Fruit fly (Drosophila melanogaster) whole organism, embryonic: ENCODE data around the gene Nazo.

Experiments
- Atf3 ChIP-seq: fragments of 200-800 bp; sonication (Bioruptor generic); optimal IDR thresholded peaks from 3 replicates; lab custom pipeline; 2016; ENCODE audit warnings: missing biosample characterization, missing genetic modification characterization
- C15 ChIP-seq: fragments of 200-800 bp; sonication (Bioruptor generic); IDR thresholded peaks from 3 replicates; pipeline ENCODE4 v1.3.6; 2022; ENCODE audit warnings: missing biosample characterization, missing genetic modification characterization
- CG10267 ChIP-seq: fragments of 200-800 bp; sonication (Bioruptor generic); optimal IDR thresholded peaks from 2 replicates; lab custom pipeline; 2018; ENCODE audit warnings: missing biosample characterization, mild to moderate bottlenecking, missing genetic modification characterization, moderate library complexity
- CG10431 ChIP-seq: fragments of 200-800 bp; sonication (Bioruptor generic); optimal IDR thresholded peaks from 3 replicates; lab custom pipeline; 2018; ENCODE audit warnings: missing biosample characterization, mild to moderate bottlenecking, missing genetic modification characterization
- CG11696 ChIP-seq: fragments of 200-800 bp; sonication (Bioruptor generic); IDR thresholded peaks from 2 replicates; pipeline ENCODE4 v1.3.6; 2022; ENCODE audit warnings: missing biosample characterization, missing genetic modification characterization
- CG14441 ChIP-seq: fragments of 200-800 bp; sonication (Bioruptor generic); IDR thresholded peaks from 2 replicates; pipeline ENCODE4 v1.3.6; 2022; ENCODE audit warnings: missing biosample characterization, missing genetic modification characterization
- CG14710 ChIP-seq: fragments of 200-800 bp; sonication (Bioruptor generic); optimal IDR thresholded peaks from 3 replicates; lab custom pipeline; 2019; ENCODE audit warnings: missing biosample characterization, mild to moderate bottlenecking, missing genetic modification characterization, moderate library complexity
- CG14965 ChIP-seq: fragments of 200-800 bp; sonication (Bioruptor generic); optimal IDR thresholded peaks from 2 replicates; lab custom pipeline; 2016; ENCODE audit warnings: missing biosample characterization, missing genetic modification characterization, borderline replicate concordance
- CG1832 ChIP-seq: fragments of 200-800 bp; sonication (Bioruptor generic); optimal IDR thresholded peaks from 2 replicates; lab custom pipeline; 2017; ENCODE audit warnings: missing biosample characterization, mild to moderate bottlenecking, missing genetic modification characterization, inconsistent platforms
- CG2116 ChIP-seq: fragments of 200-800 bp; sonication (Bioruptor generic); optimal IDR thresholded peaks from 3 replicates; lab custom pipeline; 2018; ENCODE audit warnings: missing biosample characterization, mild to moderate bottlenecking, missing genetic modification characterization
- CG2678 ChIP-seq: fragments of 200-800 bp; sonication (Bioruptor generic); optimal IDR thresholded peaks from 3 replicates; lab custom pipeline; 2019; ENCODE audit warnings: missing biosample characterization, mild to moderate bottlenecking, missing genetic modification characterization, moderate library complexity
- CG4282 ChIP-seq: fragments of 200-800 bp; sonication (Bioruptor generic); optimal IDR thresholded peaks from 2 replicates; lab custom pipeline; 2016; ENCODE audit warnings: missing biosample characterization, missing genetic modification characterization
- CG4360 ChIP-seq: fragments of 200-800 bp; sonication (Bioruptor generic); IDR thresholded peaks from 2 replicates; pipeline ENCODE4 v1.3.6; 2022; ENCODE audit warnings: missing biosample characterization, missing genetic modification characterization
- CG6272 ChIP-seq: fragments of 200-800 bp; sonication (Bioruptor generic); IDR thresholded peaks from 2 replicates; pipeline ENCODE4 v1.3.6; 2022; ENCODE audit warnings: missing biosample characterization, missing genetic modification characterization
- CG7786 ChIP-seq: fragments of 200-800 bp; sonication (Bioruptor generic); optimal IDR thresholded peaks from 2 replicates; lab custom pipeline; 2016; ENCODE audit warnings: missing biosample characterization, missing genetic modification characterization
- CG8478 ChIP-seq: fragments of >200 bp; optimal IDR thresholded peaks from 2 replicates; lab custom pipeline; 2018
- CG9609 ChIP-seq: fragments of 200-800 bp; sonication (Bioruptor generic); optimal IDR thresholded peaks from 3 replicates; lab custom pipeline; 2016; ENCODE audit warnings: missing biosample characterization, missing genetic modification characterization
- CHES-1-like ChIP-seq: fragments of 200-800 bp; sonication (Bioruptor generic); optimal IDR thresholded peaks from 2 replicates; lab custom pipeline; 2016; ENCODE audit warnings: missing biosample characterization, missing genetic modification characterization
- CTCF ChIP-seq: fragments of 200-800 bp; sonication (Bioruptor generic); optimal IDR thresholded peaks from 2 replicates; lab custom pipeline; 2017; ENCODE audit warnings: missing biosample characterization, mild to moderate bottlenecking, missing genetic modification characterization, moderate library complexity
- D ChIP-seq, 2 experiments: fragments of 200-800 bp in 1 of 2; fragments of >200 bp in 1 of 2; sonication (Bioruptor generic) in 1 of 2; optimal IDR thresholded peaks; 2 replicates in 1 of 2; 3 replicates in 1 of 2; lab custom pipeline; 2017; ENCODE audit warnings: mild to moderate bottlenecking in 1 of 2, missing biosample characterization in 1 of 2, missing genetic modification characterization in 1 of 2, missing genetic modification reagents in 1 of 2
- Dek ChIP-seq: fragments of 200-800 bp; sonication (Bioruptor generic); optimal IDR thresholded peaks from 3 replicates; lab custom pipeline; 2019; ENCODE audit warnings: missing biosample characterization, mild to moderate bottlenecking, missing genetic modification characterization, moderate library complexity
- E2f2 ChIP-seq: fragments of 200-800 bp; sonication (Bioruptor generic); IDR thresholded peaks from 2 replicates; pipeline ENCODE4 v1.3.6; 2022; ENCODE audit warnings: missing biosample characterization, missing genetic modification characterization
- HLH4C ChIP-seq: fragments of 200-800 bp; sonication (Bioruptor generic); IDR thresholded peaks from 3 replicates; pipeline ENCODE4 v1.3.6; 2022; ENCODE audit warnings: missing biosample characterization, missing genetic modification characterization; ENCODE audit not compliant: partially characterized antibody
- HLH54F ChIP-seq: fragments of 200-800 bp; sonication (Bioruptor generic); optimal IDR thresholded peaks from 3 replicates; lab custom pipeline; 2016; ENCODE audit warnings: missing biosample characterization, missing genetic modification characterization
- HLHmδ ChIP-seq: fragments of 200-800 bp; sonication (Bioruptor generic); optimal IDR thresholded peaks from 2 replicates; lab custom pipeline; 2018; ENCODE audit warnings: missing biosample characterization, mild to moderate bottlenecking, missing genetic modification characterization, moderate library complexity
- Hr78 ChIP-seq, 2 experiments: fragments of 200-800 bp in 1 of 2; fragments of >200 bp in 1 of 2; sonication (Bioruptor generic) in 1 of 2; optimal IDR thresholded peaks; 2 replicates each; lab custom pipeline; 2017 to 2019; ENCODE audit warnings: missing biosample characterization in 2 of 2, missing genetic modification characterization in 2 of 2, mild to moderate bottlenecking in 1 of 2, moderate library complexity in 1 of 2
- MESR4 ChIP-seq: fragments of 200-800 bp; sonication (Bioruptor generic); optimal IDR thresholded peaks from 2 replicates; lab custom pipeline; 2018; ENCODE audit warnings: missing biosample characterization, mild to moderate bottlenecking, missing genetic modification characterization, moderate library complexity
- MTF-1 ChIP-seq: fragments of 200-800 bp; sonication (Bioruptor generic); optimal IDR thresholded peaks from 2 replicates; lab custom pipeline; 2018; ENCODE audit warnings: missing biosample characterization, mild to moderate bottlenecking, missing genetic modification characterization, borderline replicate concordance
- Myb ChIP-seq: fragments of 200-800 bp; sonication (Bioruptor generic); optimal IDR thresholded peaks from 2 replicates; lab custom pipeline; 2016; ENCODE audit warnings: missing biosample characterization, missing genetic modification characterization
- Nf-YA ChIP-seq: fragments of 200-800 bp; sonication (Bioruptor generic); IDR thresholded peaks from 2 replicates; pipeline ENCODE4 v1.3.6; 2022; ENCODE audit warnings: missing biosample characterization, missing genetic modification characterization
- Side ChIP-seq: fragments of 200-800 bp; sonication (Bioruptor generic); optimal IDR thresholded peaks from 2 replicates; lab custom pipeline; 2016; ENCODE audit warnings: missing biosample characterization, missing genetic modification characterization
- Xbp1 ChIP-seq: fragments of 200-800 bp; sonication (Bioruptor generic); optimal IDR thresholded peaks from 3 replicates; lab custom pipeline; 2016; ENCODE audit warnings: missing biosample characterization, mild to moderate bottlenecking, missing genetic modification characterization
- ab ChIP-seq: fragments of 200-800 bp; sonication (Bioruptor generic); optimal IDR thresholded peaks from 2 replicates; lab custom pipeline; 2016; ENCODE audit warnings: missing biosample characterization, missing genetic modification characterization
- bab2 ChIP-seq: fragments of 200-800 bp; sonication (Bioruptor generic); optimal IDR thresholded peaks from 2 replicates; lab custom pipeline; 2016; ENCODE audit warnings: missing biosample characterization, missing genetic modification characterization
- bcd ChIP-seq: fragments of 200-800 bp; sonication (Bioruptor generic); optimal IDR thresholded peaks from 2 replicates; lab custom pipeline; 2017; ENCODE audit warnings: missing biosample characterization, mild to moderate bottlenecking, missing genetic modification characterization
- br ChIP-seq: fragments of >200 bp; optimal IDR thresholded peaks from 2 replicates; lab custom pipeline; 2017
- bsh ChIP-seq, 2 experiments: fragments of 200-800 bp; sonication (Bioruptor generic); optimal IDR thresholded peaks; 2 replicates each; lab custom pipeline; 2017 to 2018; ENCODE audit warnings: mild to moderate bottlenecking in 2 of 2, missing biosample characterization in 2 of 2, missing genetic modification characterization in 2 of 2, moderate library complexity in 1 of 2
- dmrt11E ChIP-seq: fragments of 200-800 bp; sonication (Bioruptor generic); optimal IDR thresholded peaks from 3 replicates; lab custom pipeline; 2018; ENCODE audit warnings: missing biosample characterization, mild to moderate bottlenecking, missing genetic modification characterization, moderate library complexity
- eyg ChIP-seq: fragments of 200-800 bp; sonication (Bioruptor generic); optimal IDR thresholded peaks from 3 replicates; lab custom pipeline; 2016; ENCODE audit warnings: missing biosample characterization, missing genetic modification characterization
- fd3F ChIP-seq: fragments of 200-800 bp; sonication (Bioruptor generic); optimal IDR thresholded peaks from 2 replicates; lab custom pipeline; 2018; ENCODE audit warnings: missing biosample characterization, mild to moderate bottlenecking, missing genetic modification characterization, moderate library complexity
- gcm ChIP-seq: fragments of 200-800 bp; sonication (Bioruptor generic); optimal IDR thresholded peaks from 2 replicates; lab custom pipeline; 2019; ENCODE audit warnings: missing biosample characterization, mild to moderate bottlenecking, missing genetic modification characterization, moderate library complexity
- gro ChIP-seq: fragments of 200-800 bp; sonication (Bioruptor generic); optimal IDR thresholded peaks from 2 replicates; lab custom pipeline; 2016; ENCODE audit warnings: missing biosample characterization, missing genetic modification characterization
- kay ChIP-seq: fragments of 200-800 bp; sonication (Bioruptor generic); optimal IDR thresholded peaks from 2 replicates; lab custom pipeline; 2016; ENCODE audit warnings: missing biosample characterization, missing genetic modification characterization
- lab ChIP-seq: fragments of 200-800 bp; sonication (Bioruptor generic); optimal IDR thresholded peaks from 3 replicates; lab custom pipeline; 2017; ENCODE audit warnings: missing biosample characterization, missing genetic modification characterization, mild to moderate bottlenecking, moderate library complexity, missing genetic modification reagents
- prd ChIP-seq, 3 experiments: fragments of >200 bp in 2 of 3; fragments of 200-800 bp in 1 of 3; sonication (Bioruptor generic) in 1 of 3; optimal IDR thresholded peaks in 2 of 3; IDR thresholded peaks in 1 of 3; 2 replicates in 2 of 3; 3 replicates in 1 of 3; pipeline versions ENCODE4 v1.3.6 to Lab custom; 2017 to 2022; ENCODE audit warnings: missing biosample characterization in 1 of 3, missing genetic modification characterization in 1 of 3
- psq ChIP-seq: fragments of 200-800 bp; sonication (Bioruptor generic); optimal IDR thresholded peaks from 2 replicates; lab custom pipeline; 2017; ENCODE audit warnings: missing biosample characterization, missing genetic modification characterization
- scrt ChIP-seq: fragments of 200-800 bp; sonication (Bioruptor generic); optimal IDR thresholded peaks from 2 replicates; lab custom pipeline; 2018; ENCODE audit warnings: missing biosample characterization, mild to moderate bottlenecking, missing genetic modification characterization, moderate library complexity
- zf30C ChIP-seq: fragments of 200-800 bp; sonication (Bioruptor generic); optimal IDR thresholded peaks from 3 replicates; lab custom pipeline; 2018; ENCODE audit warnings: missing biosample characterization, mild to moderate bottlenecking, missing genetic modification characterization

Gene Nazo

DNA sequence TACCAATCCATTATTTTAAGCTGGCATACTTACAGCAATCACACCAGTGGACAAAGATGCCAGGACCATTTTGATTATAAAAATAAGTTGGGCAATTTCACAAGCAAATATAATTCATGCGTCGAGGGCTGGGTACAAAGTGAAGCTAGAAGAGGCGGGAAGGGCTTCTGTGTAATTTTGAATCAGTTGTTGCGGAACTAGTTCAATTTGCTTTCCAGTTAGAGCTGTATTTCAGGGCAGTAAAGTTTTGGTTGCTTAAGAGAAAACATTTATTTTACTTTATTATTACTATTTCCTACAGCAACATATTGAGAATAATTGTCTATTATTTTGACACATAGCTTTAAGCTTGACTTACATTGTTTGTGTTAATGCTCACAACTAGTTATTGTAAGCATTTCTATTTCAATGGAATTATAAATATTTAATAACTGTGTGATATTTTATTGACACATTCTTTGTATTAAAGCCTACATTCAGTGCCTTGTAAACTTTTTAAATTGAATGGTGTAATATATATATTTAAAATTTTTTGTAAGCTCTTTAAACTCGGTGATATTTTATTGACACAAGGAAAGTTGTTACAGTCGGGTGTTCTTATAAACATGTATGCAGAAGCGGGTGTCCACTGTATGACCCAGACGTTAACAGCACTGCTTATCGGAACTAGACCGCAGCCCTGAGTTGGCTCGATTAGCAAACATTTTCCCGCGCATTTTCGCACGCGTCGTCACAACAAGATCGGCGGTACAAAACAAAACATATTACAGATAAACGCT, 23.2 kb upstream of the Nazo start, which contains the start of the genes RPA1 and Mcm2 (continued):
- peak; percentile 74 for TF ChIP-seq fd3F
- TF ChIP-seq zf30C: no peak
- peak; percentile 36 for TF ChIP-seq Myb (GFP tag; lab: Kevin White, UChicago)
- TF ChIP-seq CG14710 (tag; lab: Kevin White, UChicago): peak; percentile 82
- TF ChIP-seq CG2678 (tag; lab: Kevin White, UChicago): no peak
- no peak for TF ChIP-seq eyg (GFP tag; lab: Kevin White, UChicago)
- TF ChIP-seq CG1832: no peak
- peak; percentile 14; the same call in 1 of the 2 replicates for TF ChIP-seq CG4360 (GFP tag; lab: Robert Waterston, UW)
- peak; percentile 88 for TF ChIP-seq Xbp1
- TF ChIP-seq br (lab: Kevin White, UChicago): no peak
- TF ChIP-seq scrt (GFP tag; lab: Kevin White, UChicago): peak; percentile 55
- TF ChIP-seq CG9609: peak; percentile 67
- TF ChIP-seq MTF-1 (GFP tag; lab: Kevin White, UChicago): peak; percentile 32
- TF ChIP-seq Hr78 (GFP tag; optimal IDR thresholded peaks at IDR 0.05; lab: Kevin White, UChicago): no peak
- TF ChIP-seq C15 (GFP tag; lab: Robert Waterston, UW): 0 out of 3 replicates have a peak, but pooled peaks have one; percentile 6
- TF ChIP-seq MESR4: peak; percentile 42
- peak; percentile 38 for TF ChIP-seq psq (GFP tag; lab: Kevin White, UChicago)
- peak; percentile 52 for TF ChIP-seq CG7786 (GFP tag; lab: Kevin White, UChicago)
- peak; percentile 43 for TF ChIP-seq HLHmδ
- TF ChIP-seq dmrt11E (tag; lab: Kevin White, UChicago): peak; percentile 78
- no peak for TF ChIP-seq CHES-1-like (GFP tag; lab: Kevin White, UChicago)
- TF ChIP-seq CG14965 (GFP tag; lab: Kevin White, UChicago): no peak
- peak; percentile 79 for TF ChIP-seq CG6272 (GFP tag; lab: Robert Waterston, UW)
- 0 out of 2 replicates have a peak, but pooled peaks have one; percentile 8 for TF ChIP-seq CG11696 (GFP tag; lab: Robert Waterston, UW)
- peak; percentile 45 for TF ChIP-seq CG10431 (GFP tag; lab: Kevin White, UChicago)
- TF ChIP-seq Nf-YA: peak; percentile 16; the same call in 1 of the 2 replicates
- TF ChIP-seq Atf3 (GFP tag; lab: Kevin White, UChicago): no peak
- peak; percentile 73 for TF ChIP-seq E2f2 (GFP tag; lab: Robert Waterston, UW)
- TF ChIP-seq CG10267 (tag; lab: Kevin White, UChicago): peak; percentile 86
- no peak for TF ChIP-seq D (optimal IDR thresholded peaks at IDR 0.05; lab: Kevin White, UChicago)
- peak; percentile 70 for TF ChIP-seq D (GFP tag; optimal IDR thresholded peaks at IDR 0.05; lab: Kevin White, UChicago)
- no peak for TF ChIP-seq prd (optimal IDR thresholded peaks at IDR 0.05; lab: Kevin White, UChicago)
- TF ChIP-seq prd (GFP tag; IDR thresholded peaks at IDR 0.05; lab: Robert Waterston, UW): peak; percentile 88
- TF ChIP-seq CTCF: peak; percentile 7
- TF ChIP-seq HLH54F: peak; percentile 71
- TF ChIP-seq gro (GFP tag; lab: Kevin White, UChicago): no peak
- no peak for TF ChIP-seq lab (GFP tag; lab: Kevin White, UChicago)
- peak; percentile 63 for TF ChIP-seq gcm (GFP tag; lab: Kevin White, UChicago)
- peak; percentile 83 for TF ChIP-seq bcd (GFP tag; lab: Kevin White, UChicago)
- TF ChIP-seq bsh (GFP tag; optimal IDR thresholded peaks at IDR 0.05; lab: Kevin White, UChicago): peak in 1 of 2 experiments; percentile 66
- no peak for TF ChIP-seq HLH4C (GFP tag; lab: Robert Waterston, UW)
- no peak for TF ChIP-seq CG8478 (lab: Kevin White, UChicago)
- TF ChIP-seq kay (GFP tag; lab: Kevin White, UChicago): peak; percentile 47
- peak; percentile 78 for TF ChIP-seq Dek (tag; lab: Kevin White, UChicago)
- peak; percentile 97 for TF ChIP-seq CG2116 (GFP tag; lab: Kevin White, UChicago)
- peak; percentile 40 for TF ChIP-seq CG4282 (GFP tag; lab: Kevin White, UChicago)
- peak; percentile 5 for TF ChIP-seq Side (GFP tag; lab: Kevin White, UChicago)
- TF ChIP-seq bab2 (GFP tag; lab: Kevin White, UChicago): peak; percentile 60
- peak; percentile 78 for TF ChIP-seq CG14441 (GFP tag; lab: Robert Waterston, UW)
- TF ChIP-seq ab (GFP tag; lab: Kevin White, UChicago): no peak
